Worm (Caenorhabditis elegans) whole organism, L3 larva: ENCODE measurements around the gene nhr-133.

ENCODE experiments used
- R02D3.7 ChIP-seq: fragments of 150-350 bp; optimal IDR thresholded peaks from 2 replicates; lab custom pipeline; 2014; ENCODE audit warnings: missing biosample characterization, missing genetic modification characterization
- ZK546.5 ChIP-seq: sonication (generic microtip); optimal IDR thresholded peaks from 2 replicates; lab custom pipeline; 2017; ENCODE audit warnings: missing biosample characterization, missing genetic modification characterization
- aly-2 ChIP-seq: fragments of 150-350 bp; optimal IDR thresholded peaks from 2 replicates; lab custom pipeline; 2014; ENCODE audit warnings: missing biosample characterization, missing genetic modification characterization
- daf-12 ChIP-seq: fragments of 150-350 bp; optimal IDR thresholded peaks from 2 replicates; lab custom pipeline; 2014; ENCODE audit warnings: missing biosample characterization, missing genetic modification reagents, missing genetic modification characterization
- lin-39 ChIP-seq: fragments of 150-350 bp; optimal IDR thresholded peaks from 2 replicates; lab custom pipeline; 2018; ENCODE audit warnings: missing biosample characterization, missing genetic modification reagents, missing genetic modification characterization
- nhr-11 ChIP-seq: fragments of 150-350 bp; optimal IDR thresholded peaks from 2 replicates; lab custom pipeline; 2014; ENCODE audit warnings: missing biosample characterization, missing genetic modification characterization
- nhr-25 ChIP-seq: sonication (generic microtip); optimal IDR thresholded peaks from 2 replicates; lab custom pipeline; 2017; ENCODE audit warnings: missing biosample characterization, missing genetic modification characterization
- nhr-77 ChIP-seq: fragments of 150-350 bp; optimal IDR thresholded peaks from 2 replicates; lab custom pipeline; 2014; ENCODE audit warnings: missing biosample characterization, missing genetic modification characterization
- unc-62 ChIP-seq: fragments of 150-350 bp; sonication (generic microtip); optimal IDR thresholded peaks from 4 replicates; lab custom pipeline; 2014; ENCODE audit warnings: missing biosample characterization, missing genetic modification reagents, missing genetic modification characterization
- zag-1 ChIP-seq: fragments of 150-350 bp; optimal IDR thresholded peaks from 2 replicates; lab custom pipeline; 2014; ENCODE audit warnings: missing biosample characterization, missing genetic modification characterization

ce11 chrV:2218803-2219202, 6.9 kb upstream of the nhr-133 start, which contains the start of gene nhr-56:
- TF ChIP-seq lin-39 (tag; lab: Kevin White, UChicago) (no peak), ZK546.5 (tag; lab: Kevin White, UChicago) (no peak), nhr-25 (tag; lab: Kevin White, UChicago) (no peak), nhr-11 (tag; lab: Kevin White, UChicago) (no peak), daf-12 (tag; lab: Kevin White, UChicago) (no peak), R02D3.7 (no peak), zag-1 (tag; lab: Kevin White, UChicago) (no peak), aly-2 (tag; lab: Kevin White, UChicago) (no peak), unc-62 (GFP tag; lab: Kevin White, UChicago) (no peak), nhr-77 (tag; lab: Kevin White, UChicago) (no peak)
